Worm (Caenorhabditis elegans): ENCODE measurements around the gene sqt-2.

The sqt-2 gene

DNA sequence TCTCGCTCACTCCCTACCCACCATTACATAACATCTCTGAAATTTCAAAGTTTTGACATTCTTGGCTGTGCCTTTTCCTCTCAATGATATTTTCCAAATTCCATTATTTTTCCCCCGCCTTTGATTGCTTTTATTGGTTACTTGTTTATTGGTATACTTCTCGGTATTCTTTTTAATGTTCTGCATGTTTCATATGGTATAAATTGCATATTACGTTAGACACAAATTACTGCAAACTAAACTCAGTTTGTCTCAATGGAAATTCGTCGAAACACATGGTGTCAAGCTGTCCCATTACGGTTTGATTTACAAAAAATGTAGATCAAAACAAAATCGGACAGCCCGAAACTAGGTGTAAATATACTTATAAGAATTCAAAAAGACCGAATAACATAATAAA, 1.2 kb upstream of the sqt-2 start:
- TF ChIP-seq ceh-28 (tag; optimal IDR thresholded peaks at IDR 0.05) (no peak), elt-2 (tag; optimal IDR thresholded peaks at IDR 0.05) (no peak), nhr-77 (tag; optimal IDR thresholded peaks at IDR 0.05) (no peak), ceh-16 (tag; optimal IDR thresholded peaks at IDR 0.05) (no peak), ztf-4 (tag; optimal IDR thresholded peaks at IDR 0.05) (no peak), ama-1 (optimal IDR thresholded peaks at IDR 0.05) (no peak), lin-15B (tag; optimal IDR thresholded peaks at IDR 0.05) (no peak), egl-5 (tag; optimal IDR thresholded peaks at IDR 0.05) (no peak), aly-2 (tag; optimal IDR thresholded peaks at IDR 0.05) (no peak), elt-1 (tag; optimal IDR thresholded peaks at IDR 0.05) (no peak), nhr-23 (tag; optimal IDR thresholded peaks at IDR 0.05) (no peak), unc-39 (tag; optimal IDR thresholded peaks at IDR 0.05) (no peak), jun-1 (tag; optimal IDR thresholded peaks at IDR 0.05) (no peak), nfya-1 (tag; optimal IDR thresholded peaks at IDR 0.05; ENCODE audit: insufficient read depth) (no peak), ztf-11 (tag; optimal IDR thresholded peaks at IDR 0.05) (no peak)

DNA sequence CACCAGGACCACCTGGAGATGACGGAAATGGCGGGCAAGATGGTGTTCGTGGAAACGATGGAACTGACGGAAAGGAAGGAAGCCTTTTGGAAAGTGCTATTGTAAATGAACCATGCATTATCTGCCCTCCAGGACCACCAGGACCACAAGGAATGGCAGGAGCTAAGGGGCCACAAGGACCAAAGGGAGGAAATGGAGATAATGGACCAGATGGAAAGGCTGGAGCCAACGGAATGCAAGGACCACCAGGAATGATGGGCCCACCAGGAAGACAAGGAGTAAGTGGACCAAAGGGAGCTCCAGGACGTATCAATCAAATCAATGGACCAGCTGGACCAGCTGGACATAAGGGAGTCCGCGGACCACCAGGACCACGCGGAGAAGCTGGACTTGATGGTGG, 614 bp downstream of the sqt-2 start:
- TF ChIP-seq ama-1 (optimal IDR thresholded peaks at IDR 0.05) (peak; percentile 14), ceh-16 (tag; optimal IDR thresholded peaks at IDR 0.05) (no peak)

DNA sequence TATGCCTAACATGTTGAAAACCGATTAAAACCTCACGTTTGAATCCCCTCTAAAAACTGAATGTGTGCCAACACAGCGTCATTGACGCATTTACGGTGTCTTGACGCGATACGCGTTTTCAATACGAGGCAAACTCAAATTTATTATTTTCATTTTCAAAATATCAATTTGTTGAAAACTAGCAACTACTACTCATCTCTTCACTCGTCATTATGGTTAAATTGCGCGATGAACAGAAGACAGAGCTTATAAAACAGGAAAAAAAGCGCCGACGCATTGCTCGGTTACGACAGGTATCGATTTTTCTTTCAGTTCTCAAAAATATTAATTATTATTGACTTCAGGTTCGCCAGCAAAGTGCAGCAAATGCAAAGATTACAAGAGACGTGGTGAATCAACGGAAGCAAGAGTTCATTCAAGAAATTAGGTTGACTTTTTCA, 1.5 kb downstream of the sqt-2 start, which contains the start of gene enee-1:
Gene enee-1 (plus strand): TSS at position 108 of the 440 bp plus-strand sequence.
- TF ChIP-seq fos-1 (tag; optimal IDR thresholded peaks at IDR 0.05) (peak; percentile 49), nhr-77 (tag; optimal IDR thresholded peaks at IDR 0.05) (peak; percentile 34), nhr-11 (tag; optimal IDR thresholded peaks at IDR 0.05) (no peak), pha-4 (tag; optimal IDR thresholded peaks at IDR 0.05) (peak; percentile 93), elt-3 (tag; optimal IDR thresholded peaks at IDR 0.05) (no peak), nhr-23 (tag; optimal IDR thresholded peaks at IDR 0.05) (peak; percentile 93), egl-27 (tag; optimal IDR thresholded peaks at IDR 0.05) (no peak), lin-39 (tag; optimal IDR thresholded peaks at IDR 0.05) (peak; percentile 81), ZK546.5 (tag; optimal IDR thresholded peaks at IDR 0.05) (no peak), ama-1 (optimal IDR thresholded peaks at IDR 0.05) (peak; percentile 97), mml-1 (tag; optimal IDR thresholded peaks at IDR 0.05) (no peak), ceh-28 (tag; optimal IDR thresholded peaks at IDR 0.05) (peak; percentile 80), elt-2 (tag; optimal IDR thresholded peaks at IDR 0.05) (peak; percentile 42), snpc-4 (tag; optimal IDR thresholded peaks at IDR 0.05) (peak; percentile 74), egl-5 (tag; optimal IDR thresholded peaks at IDR 0.05) (peak; percentile 73), nhr-43 (tag; optimal IDR thresholded peaks at IDR 0.05; ENCODE audit: poor library complexity, severe bottlenecking) (peak; percentile 91), nhr-28 (tag; optimal IDR thresholded peaks at IDR 0.05) (no peak), nfya-1 (tag; optimal IDR thresholded peaks at IDR 0.05; ENCODE audit: insufficient read depth) (peak; percentile 90), elt-1 (tag; optimal IDR thresholded peaks at IDR 0.05) (no peak), fkh-10 (GFP tag; optimal IDR thresholded peaks at IDR 0.05) (peak; percentile 16), nhr-76 (tag; optimal IDR thresholded peaks at IDR 0.05) (no peak), R02D3.7 (tag; optimal IDR thresholded peaks at IDR 0.05) (peak; percentile 59), lsy-12 (tag; optimal IDR thresholded peaks at IDR 0.05) (peak; percentile 77), pqm-1 (tag; optimal IDR thresholded peaks at IDR 0.05) (peak; percentile 46), mdl-1 (tag; optimal IDR thresholded peaks at IDR 0.05) (no peak), hmg-11 (tag; optimal IDR thresholded peaks at IDR 0.05) (peak; percentile 0), nhr-67 (tag; optimal IDR thresholded peaks at IDR 0.05) (no peak), jun-1 (tag; optimal IDR thresholded peaks at IDR 0.05) (peak; percentile 38), skn-1 (tag; optimal IDR thresholded peaks at IDR 0.05) (peak; percentile 65), ztf-4 (tag; optimal IDR thresholded peaks at IDR 0.05) (peak; percentile 79), nhr-25 (tag; optimal IDR thresholded peaks at IDR 0.05) (peak; percentile 89), ceh-9 (tag; optimal IDR thresholded peaks at IDR 0.05) (no peak), tbx-2 (tag; optimal IDR thresholded peaks at IDR 0.05) (peak; percentile 82), ztf-11 (tag; optimal IDR thresholded peaks at IDR 0.05) (peak; percentile 8), lin-15B (tag; optimal IDR thresholded peaks at IDR 0.05) (peak; percentile 90)

DNA sequence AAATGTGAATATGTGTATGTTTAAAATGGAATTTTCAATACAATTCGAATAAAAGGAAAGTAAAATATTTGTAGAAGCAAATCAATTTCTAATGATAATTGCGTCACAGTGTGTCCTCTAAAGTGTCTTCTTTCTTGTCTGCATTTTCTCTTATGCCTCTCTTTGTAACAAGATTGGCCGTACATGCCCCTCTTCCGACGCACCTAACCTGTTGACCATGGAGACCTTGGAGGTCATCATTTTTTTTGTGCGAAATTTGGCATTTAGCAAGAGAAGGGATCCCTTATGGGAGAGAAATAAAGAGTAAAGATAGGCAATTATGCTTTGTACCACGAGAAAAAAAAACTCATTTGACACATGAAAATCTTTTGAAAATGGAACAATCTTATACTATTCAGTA, 5.2 kb downstream of the sqt-2 start, which contains the start of gene F23F1.4:
Gene F23F1.4 (minus strand): TSS at position 141 of the 400 bp plus-strand sequence.
- peak; percentile 62 for TF ChIP-seq nhr-25 (tag; optimal IDR thresholded peaks at IDR 0.05)
- no peak for TF ChIP-seq ama-1 (optimal IDR thresholded peaks at IDR 0.05)
